Worm (Caenorhabditis elegans) whole organism, young adult: ENCODE measurements around the gene C40H5.2.

Experiments
- C17E4.6 ChIP-seq: fragments of 200-800 bp; sonication (Bioruptor generic); IDR thresholded peaks from 2 replicates; pipeline ENCODE4 v1.3.6; 2022; ENCODE audit warnings: missing genetic modification reagents, missing genetic modification characterization, missing compliant biosample characterization
- F39B2.1 ChIP-seq: fragments of 200-800 bp; sonication (Bioruptor generic); IDR thresholded peaks from 2 replicates; pipeline ENCODE4 v1.3.6; 2022; ENCODE audit warnings: missing genetic modification reagents, missing genetic modification characterization, missing compliant biosample characterization
- F57A8.1 ChIP-seq: fragments of 200-800 bp; sonication (Bioruptor generic); optimal IDR thresholded peaks from 2 replicates; lab custom pipeline; 2018; ENCODE audit warnings: mild to moderate bottlenecking, missing genetic modification characterization, moderate library complexity, missing compliant biosample characterization
- F57C9.4 ChIP-seq: sonication (generic microtip); optimal IDR thresholded peaks from 2 replicates; lab custom pipeline; 2017; ENCODE audit warnings: mild to moderate bottlenecking, missing genetic modification characterization, missing compliant biosample characterization
- K11D2.4 ChIP-seq: fragments of 200-800 bp; sonication (Bioruptor generic); IDR thresholded peaks from 2 replicates; pipeline ENCODE4 v1.3.6; 2022; ENCODE audit warnings: missing genetic modification reagents, missing genetic modification characterization, missing compliant biosample characterization
- K12H6.12 ChIP-seq: fragments of 200-800 bp; sonication (Bioruptor generic); optimal IDR thresholded peaks from 2 replicates; lab custom pipeline; 2018; ENCODE audit warnings: mild to moderate bottlenecking, missing genetic modification characterization, missing compliant biosample characterization
- T07F8.4 ChIP-seq: sonication (generic microtip); optimal IDR thresholded peaks from 2 replicates; lab custom pipeline; 2016; ENCODE audit warnings: mild to moderate bottlenecking, missing genetic modification characterization, moderate library complexity, missing compliant biosample characterization
- Y53F4B.3 ChIP-seq: fragments of 200-800 bp; sonication (Bioruptor generic); IDR thresholded peaks from 2 replicates; pipeline ENCODE4 v1.3.6; 2022; ENCODE audit warnings: missing genetic modification reagents, missing genetic modification characterization, missing compliant biosample characterization
- Y53G8AR.9 ChIP-seq: fragments of 200-800 bp; sonication (Bioruptor generic); conservative IDR thresholded peaks from 2 replicates; pipeline ENCODE4 v1.3.6; 2022; ENCODE audit warnings: missing genetic modification reagents, missing genetic modification characterization, missing compliant biosample characterization
- Y56A3A.18 ChIP-seq: fragments of 200-800 bp; sonication (Bioruptor generic); IDR thresholded peaks from 2 replicates; pipeline ENCODE4 v1.3.6; 2022; ENCODE audit warnings: missing genetic modification reagents, missing genetic modification characterization, missing compliant biosample characterization
- Y95B8A.8 ChIP-seq: fragments of 200-800 bp; sonication (Bioruptor generic); IDR thresholded peaks from 2 replicates; pipeline ENCODE4 v1.3.6; 2022; ENCODE audit warnings: missing genetic modification reagents, missing genetic modification characterization, missing compliant biosample characterization
- ZK185.1 ChIP-seq: sonication (generic microtip); optimal IDR thresholded peaks from 2 replicates; lab custom pipeline; 2016; ENCODE audit warnings: mild to moderate bottlenecking, missing genetic modification characterization, missing compliant biosample characterization; ENCODE audit not compliant: poor library complexity, severe bottlenecking
- akir-1 ChIP-seq: fragments of 200-800 bp; sonication (Bioruptor generic); optimal IDR thresholded peaks from 2 replicates; lab custom pipeline; 2018; ENCODE audit warnings: mild to moderate bottlenecking, missing genetic modification characterization, moderate library complexity, missing compliant biosample characterization
- ama-1 ChIP-seq, 3 experiments: fragments of 150-350 bp in 1 of 3; sonication (generic microtip) in 2 of 3; optimal IDR thresholded peaks; 2 replicates each; lab custom pipeline; 2014 to 2018; ENCODE audit warnings: missing biosample characterization in 2 of 3, missing genetic modification characterization in 2 of 3, missing genetic modification reagents in 2 of 3
- atf-7 ChIP-seq: sonication (generic microtip); optimal IDR thresholded peaks from 2 replicates; lab custom pipeline; 2017; ENCODE audit warnings: mild to moderate bottlenecking, missing genetic modification characterization, missing compliant biosample characterization
- dox-1 ChIP-seq: fragments of 200-800 bp; sonication (Bioruptor generic); IDR thresholded peaks from 2 replicates; pipeline ENCODE4 v1.3.6; 2022; ENCODE audit warnings: missing genetic modification reagents, missing genetic modification characterization, missing compliant biosample characterization
- efl-1 ChIP-seq: fragments of 150-350 bp; optimal IDR thresholded peaks from 2 replicates; lab custom pipeline; 2014; ENCODE audit warnings: missing biosample characterization, missing genetic modification reagents, missing genetic modification characterization
- egl-18 ChIP-seq: fragments of 200-800 bp; sonication (Bioruptor generic); IDR thresholded peaks from 2 replicates; pipeline ENCODE4 v1.3.6; 2022; ENCODE audit warnings: missing genetic modification reagents, missing genetic modification characterization, missing compliant biosample characterization
- fkh-3 ChIP-seq: sonication (generic microtip); optimal IDR thresholded peaks from 2 replicates; lab custom pipeline; 2016; ENCODE audit warnings: mild to moderate bottlenecking, missing genetic modification characterization, missing compliant biosample characterization
- hmg-20 ChIP-seq: fragments of 200-800 bp; sonication (Bioruptor generic); IDR thresholded peaks from 2 replicates; pipeline ENCODE4 v1.3.6; 2022; ENCODE audit warnings: missing genetic modification reagents, missing genetic modification characterization, missing compliant biosample characterization
- hsf-1 ChIP-seq: fragments of 200-800 bp; sonication (Bioruptor generic); IDR thresholded peaks from 2 replicates; pipeline ENCODE4 v1.3.6; 2022; ENCODE audit warnings: missing genetic modification reagents, missing genetic modification characterization, missing compliant biosample characterization
- let-607 ChIP-seq, 2 experiments: fragments of 200-800 bp in 1 of 2; sonication (Bioruptor generic) in 1 of 2; sonication (generic microtip) in 1 of 2; optimal IDR thresholded peaks; 2 replicates each; lab custom pipeline; 2016 to 2018; ENCODE audit warnings: mild to moderate bottlenecking in 2 of 2, missing compliant biosample characterization in 2 of 2, missing genetic modification characterization in 2 of 2, moderate library complexity in 2 of 2, missing genotype in 1 of 2
- lin-26 ChIP-seq: fragments of 200-800 bp; sonication (Bioruptor generic); IDR thresholded peaks from 2 replicates; pipeline ENCODE4 v1.3.6; 2022; ENCODE audit warnings: missing genetic modification reagents, missing genetic modification characterization, missing compliant biosample characterization
- lin-40 ChIP-seq: sonication (generic microtip); optimal IDR thresholded peaks from 2 replicates; lab custom pipeline; 2016; ENCODE audit warnings: missing genetic modification characterization, mild to moderate bottlenecking, missing compliant biosample characterization, missing genotype, missing genetic modification reagents
- lin-54 ChIP-seq: fragments of 200-800 bp; sonication (Bioruptor generic); optimal IDR thresholded peaks from 2 replicates; lab custom pipeline; 2018; ENCODE audit warnings: mild to moderate bottlenecking, missing genetic modification characterization, missing compliant biosample characterization
- lsy-27 ChIP-seq: sonication (generic microtip); optimal IDR thresholded peaks from 2 replicates; lab custom pipeline; 2017; ENCODE audit warnings: missing genetic modification characterization, mild to moderate bottlenecking, missing compliant biosample characterization, antibody characterized with exemption, missing genotype, borderline replicate concordance; ENCODE audit not compliant: insufficient read depth
- madf-10 ChIP-seq: sonication (generic microtip); optimal IDR thresholded peaks from 2 replicates; lab custom pipeline; 2016; ENCODE audit warnings: mild to moderate bottlenecking, missing genetic modification characterization, missing compliant biosample characterization
- madf-6 ChIP-seq: fragments of 200-800 bp; sonication (Bioruptor generic); IDR thresholded peaks from 2 replicates; pipeline ENCODE4 v1.3.6; 2022; ENCODE audit warnings: missing genetic modification reagents, missing genetic modification characterization, missing compliant biosample characterization
- mcd-1 ChIP-seq: fragments of 200-800 bp; sonication (Bioruptor generic); IDR thresholded peaks from 2 replicates; pipeline ENCODE4 v1.3.6; 2022; ENCODE audit warnings: missing genetic modification reagents, missing genetic modification characterization, missing compliant biosample characterization
- mxl-1 ChIP-seq: sonication (generic microtip); optimal IDR thresholded peaks from 2 replicates; lab custom pipeline; 2016; ENCODE audit warnings: missing genetic modification characterization, missing compliant biosample characterization
- nfya-1 ChIP-seq: sonication (generic microtip); optimal IDR thresholded peaks from 2 replicates; lab custom pipeline; 2017; ENCODE audit warnings: antibody characterized with exemption, missing compliant biosample characterization, missing genetic modification characterization, borderline replicate concordance; ENCODE audit not compliant: insufficient read depth
- nfyb-1 ChIP-seq: fragments of 200-800 bp; sonication (Bioruptor generic); IDR thresholded peaks from 2 replicates; pipeline ENCODE4 v1.3.6; 2022; ENCODE audit warnings: missing genetic modification reagents, missing genetic modification characterization, missing compliant biosample characterization
- nhr-27 ChIP-seq: fragments of 200-800 bp; sonication (Bioruptor generic); optimal IDR thresholded peaks from 2 replicates; lab custom pipeline; 2018; ENCODE audit warnings: mild to moderate bottlenecking, missing genetic modification characterization, moderate library complexity, missing compliant biosample characterization
- nhr-90 ChIP-seq: sonication (generic microtip); optimal IDR thresholded peaks from 2 replicates; lab custom pipeline; 2016; ENCODE audit warnings: missing genotype, mild to moderate bottlenecking, missing genetic modification characterization, missing compliant biosample characterization
- pha-4 ChIP-seq: fragments of 150-350 bp; sonication (generic microtip); optimal IDR thresholded peaks from 2 replicates; lab custom pipeline; 2014; ENCODE audit warnings: missing biosample characterization, missing genetic modification reagents, missing genetic modification characterization
- snpc-1.3 ChIP-seq: sonication (generic microtip); optimal IDR thresholded peaks from 2 replicates; lab custom pipeline; 2017; ENCODE audit warnings: missing genetic modification characterization, mild to moderate bottlenecking, missing compliant biosample characterization, antibody characterized with exemption, moderate library complexity, missing genotype, missing genetic modification reagents; ENCODE audit not compliant: insufficient read depth
- snpc-4 ChIP-seq, 5 experiments: fragments of 150-350 bp in 1 of 5; sonication (generic microtip) in 4 of 5; optimal IDR thresholded peaks; 2 replicates each; lab custom pipeline; 2014 to 2018; ENCODE audit warnings: missing genetic modification characterization in 5 of 5, missing biosample characterization in 3 of 5, antibody characterized with exemption in 2 of 5, mild to moderate bottlenecking in 2 of 5, missing compliant biosample characterization in 2 of 5, missing genotype in 2 of 5, moderate library complexity in 2 of 5, missing genetic modification reagents in 1 of 5
- somi-1 ChIP-seq: fragments of 200-800 bp; sonication (Bioruptor generic); optimal IDR thresholded peaks from 2 replicates; lab custom pipeline; 2018; ENCODE audit warnings: mild to moderate bottlenecking, missing genetic modification characterization, missing compliant biosample characterization
- tlf-1 ChIP-seq: fragments of 200-800 bp; sonication (Bioruptor generic); optimal IDR thresholded peaks from 2 replicates; lab custom pipeline; 2018; ENCODE audit warnings: mild to moderate bottlenecking, missing genetic modification characterization, missing compliant biosample characterization
- unc-62 ChIP-seq: fragments of 150-350 bp; optimal IDR thresholded peaks from 2 replicates; lab custom pipeline; 2014; ENCODE audit warnings: missing biosample characterization, missing genetic modification reagents, missing genetic modification characterization
- zim-3 ChIP-seq: sonication (generic microtip); optimal IDR thresholded peaks from 2 replicates; lab custom pipeline; 2017; ENCODE audit warnings: mild to moderate bottlenecking, missing genetic modification characterization, moderate library complexity, missing compliant biosample characterization
- ztf-18 ChIP-seq: sonication (generic microtip); optimal IDR thresholded peaks from 2 replicates; lab custom pipeline; 2016; ENCODE audit warnings: missing genotype, mild to moderate bottlenecking, missing genetic modification characterization, missing compliant biosample characterization
- ztf-22 ChIP-seq: fragments of 200-800 bp; sonication (Bioruptor generic); optimal IDR thresholded peaks from 2 replicates; lab custom pipeline; 2018; ENCODE audit warnings: mild to moderate bottlenecking, missing genetic modification characterization, moderate library complexity, missing compliant biosample characterization
- ztf-28 ChIP-seq: fragments of 200-800 bp; sonication (Bioruptor generic); IDR thresholded peaks from 2 replicates; pipeline ENCODE4 v1.3.6; 2022; ENCODE audit warnings: missing genetic modification reagents, missing genetic modification characterization, missing compliant biosample characterization

C40H5.2 gene

DNA sequence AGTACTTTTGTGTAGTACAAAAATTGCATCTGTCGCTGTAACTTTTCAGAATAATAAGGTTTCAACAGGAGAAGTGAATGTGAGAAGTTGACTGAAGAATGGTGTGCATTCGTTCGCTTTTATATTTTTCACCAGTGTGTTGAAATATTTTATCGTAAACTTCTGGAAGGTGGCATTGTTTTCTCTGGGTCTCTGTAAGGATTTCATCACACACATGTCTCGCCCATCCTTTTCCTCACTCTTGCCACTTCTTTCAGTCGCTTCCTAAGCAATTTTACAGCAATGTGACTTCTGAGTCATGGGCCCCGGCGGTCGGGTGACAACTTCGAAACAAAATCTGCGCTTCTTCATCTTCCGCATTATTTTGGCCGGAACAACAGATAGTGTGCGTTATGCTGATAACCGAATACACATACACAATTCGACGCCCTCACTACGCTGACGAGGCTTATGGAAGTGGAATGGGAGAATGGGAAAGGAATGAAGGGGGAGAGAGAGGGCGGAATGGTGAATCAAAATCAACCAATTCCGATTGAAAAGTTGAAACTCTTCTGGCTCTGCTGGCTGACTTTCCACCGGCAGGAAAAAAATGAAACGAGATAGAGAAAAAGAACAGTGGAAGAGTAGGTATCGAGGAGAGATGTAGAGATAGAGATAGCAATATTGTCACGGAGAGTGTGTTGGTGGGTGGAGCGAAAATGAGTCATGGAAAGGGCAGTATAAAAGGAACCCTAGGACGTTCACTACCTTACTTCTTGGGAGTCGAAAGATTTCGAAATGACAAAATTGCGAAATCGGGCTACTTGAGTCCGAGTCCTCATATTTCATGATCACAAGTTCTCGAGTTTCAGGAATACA is 45.7 kb downstream of the C40H5.2 start (continued):
- TF ChIP-seq fkh-3 (tag; lab: Kevin White, UChicago) (no peak), Y56A3A.18 (0 out of 2 replicates have a peak, but pooled peaks have one; percentile 36), hmg-20 (GFP tag; lab: Robert Waterston, UW) (no peak), K12H6.12 (tag; lab: Kevin White, UChicago) (no peak), ztf-22 (GFP tag; lab: Kevin White, UChicago) (no peak), Y95B8A.8 (GFP tag; lab: Robert Waterston, UW) (peak; percentile 59; the same call in 1 of the 2 replicates), dox-1 (no peak), ztf-18 (tag; lab: Kevin White, UChicago) (no peak), hsf-1 (GFP tag; lab: Robert Waterston, UW) (no peak), pha-4 (tag; lab: Kevin White, UChicago) (no peak), mcd-1 (GFP tag; lab: Robert Waterston, UW) (no peak), madf-6 (GFP tag; lab: Robert Waterston, UW) (no peak), let-607 (tag; optimal IDR thresholded peaks at IDR 0.05; lab: Kevin White, UChicago) (peak in 1 of 2 experiments; percentile 61), egl-18 (GFP tag; lab: Robert Waterston, UW) (no peak), lin-26 (no peak), snpc-1.3 (tag; lab: Kevin White, UChicago) (no peak), unc-62 (GFP tag; lab: Kevin White, UChicago) (peak; percentile 64), F39B2.1 (GFP tag; lab: Robert Waterston, UW) (no peak), madf-10 (tag; lab: Kevin White, UChicago) (peak; percentile 7), nfya-1 (tag; lab: Kevin White, UChicago) (no peak), T07F8.4 (tag; lab: Kevin White, UChicago) (no peak), lsy-27 (tag; lab: Kevin White, UChicago) (no peak), snpc-4 (GFP tag; optimal IDR thresholded peaks at IDR 0.05; lab: Kevin White, UChicago) (no peak), snpc-4 (tag; optimal IDR thresholded peaks at IDR 0.05; lab: Kevin White, UChicago) (peak in 1 of 4 experiments; percentile 5), akir-1 (GFP tag; lab: Kevin White, UChicago) (peak; percentile 3), F57C9.4 (tag; lab: Kevin White, UChicago) (no peak), F57A8.1 (GFP tag; lab: Kevin White, UChicago) (no peak), mxl-1 (tag; lab: Kevin White, UChicago) (no peak), ZK185.1 (tag; lab: Kevin White, UChicago) (no peak), C17E4.6 (GFP tag; lab: Robert Waterston, UW) (no peak), efl-1 (no peak), ama-1 (optimal IDR thresholded peaks at IDR 0.05; lab: Kevin White, UChicago) (peak; percentile 8), ama-1 (GFP tag; optimal IDR thresholded peaks at IDR 0.05; lab: Kevin White, UChicago) (no peak), somi-1 (GFP tag; lab: Kevin White, UChicago) (no peak), Y53F4B.3 (GFP tag; lab: Robert Waterston, UW) (no peak), lin-54 (GFP tag; lab: Kevin White, UChicago) (no peak)
- TF ChIP-seq, all 124 proteins: peak for 16

- peak; percentile 4 for TF ChIP-seq lin-54 (GFP tag; lab: Kevin White, UChicago)
- TF ChIP-seq hsf-1 (GFP tag; lab: Robert Waterston, UW), result peak; percentile 76
- TF ChIP-seq lin-40, result peak; percentile 41
- no peak for TF ChIP-seq ztf-28 (GFP tag; lab: Robert Waterston, UW)
- 0 out of 2 replicates have a peak, but pooled peaks have one; percentile 30 for TF ChIP-seq Y53G8AR.9 (GFP tag; lab: Robert Waterston, UW)
- peak; percentile 10 to 60 for TF ChIP-seq let-607 (tag; optimal IDR thresholded peaks at IDR 0.05; lab: Kevin White, UChicago)
- no peak for TF ChIP-seq tlf-1 (GFP tag; lab: Kevin White, UChicago)
- 0 out of 2 replicates have a peak, but pooled peaks have one; percentile 40 for TF ChIP-seq nfyb-1 (GFP tag; lab: Robert Waterston, UW)
- peak; percentile 12 for TF ChIP-seq nhr-90 (tag; lab: Kevin White, UChicago)
- no peak for TF ChIP-seq nhr-27 (tag; lab: Kevin White, UChicago)
- no peak for TF ChIP-seq zim-3 (tag; lab: Kevin White, UChicago)
- TF ChIP-seq atf-7, result peak; percentile 33
- TF ChIP-seq K11D2.4 (GFP tag; lab: Robert Waterston, UW), result peak; percentile 35; the same call in 1 of the 2 replicates
These were observed 46.9 kb downstream of the C40H5.2 start for ce11 chrX:11792730-11793129.
